Fruit fly (Drosophila melanogaster) whole organism, wandering third instar larva: ENCODE measurements around the gene Lkb1.

Experiments used
- Abd-B ChIP-seq: fragments of >200 bp; optimal IDR thresholded peaks from 2 replicates; lab custom pipeline; 2017; ENCODE audit warnings: missing biosample characterization, missing genetic modification characterization
- CG32264 ChIP-seq: fragments of 200-800 bp; sonication (Bioruptor generic); optimal IDR thresholded peaks from 2 replicates; lab custom pipeline; 2016; ENCODE audit warnings: missing biosample characterization, missing genetic modification characterization
- CG9705 ChIP-seq: fragments of 200-800 bp; sonication (Bioruptor generic); optimal IDR thresholded peaks from 2 replicates; lab custom pipeline; 2018; ENCODE audit warnings: missing biosample characterization, mild to moderate bottlenecking, missing genetic modification characterization
- CrebA ChIP-seq: fragments of 200-800 bp; sonication (Bioruptor generic); optimal IDR thresholded peaks from 2 replicates; lab custom pipeline; 2016; ENCODE audit warnings: missing biosample characterization, mild to moderate bottlenecking, missing genetic modification characterization, borderline replicate concordance
- Dfd ChIP-seq: fragments of >200 bp; optimal IDR thresholded peaks from 2 replicates; lab custom pipeline; 2017; ENCODE audit warnings: missing biosample characterization, missing genetic modification characterization
- Dif ChIP-seq: fragments of 200-275, 200-300 bp; sonication (Bioruptor generic); optimal IDR thresholded peaks from 2 replicates; lab custom pipeline; 2018; ENCODE audit warnings: missing biosample characterization, missing genetic modification characterization; ENCODE audit not compliant: partially characterized antibody
- GATAd ChIP-seq: sonication (Bioruptor generic); optimal IDR thresholded peaks from 2 replicates; lab custom pipeline; 2016; ENCODE audit warnings: missing biosample characterization, missing genetic modification characterization
- HLH106 ChIP-seq: fragments of 200-800 bp; optimal IDR thresholded peaks from 3 replicates; lab custom pipeline; 2019; ENCODE audit warnings: missing biosample characterization, mild to moderate bottlenecking, missing genetic modification characterization, moderate library complexity
- Hnf4 ChIP-seq: fragments of 200-800 bp; sonication (Bioruptor generic); optimal IDR thresholded peaks from 2 replicates; lab custom pipeline; 2016; ENCODE audit warnings: missing biosample characterization, mild to moderate bottlenecking, missing genetic modification characterization
- Hr78 ChIP-seq: fragments of >200 bp; optimal IDR thresholded peaks from 2 replicates; lab custom pipeline; 2017; ENCODE audit warnings: missing biosample characterization, missing genetic modification characterization
- Hr83 ChIP-seq: fragments of 200-300 bp; sonication (Bioruptor generic); optimal IDR thresholded peaks from 2 replicates; lab custom pipeline; 2016; ENCODE audit warnings: missing biosample characterization, mild to moderate bottlenecking, missing genetic modification characterization, moderate library complexity; ENCODE audit not compliant: poor library complexity, severe bottlenecking
- Jra ChIP-seq: sonication (Bioruptor generic); optimal IDR thresholded peaks from 2 replicates; lab custom pipeline; 2016; ENCODE audit warnings: missing biosample characterization, missing genetic modification characterization
- Mio ChIP-seq: sonication (Bioruptor generic); optimal IDR thresholded peaks from 2 replicates; lab custom pipeline; 2016; ENCODE audit warnings: missing biosample characterization, missing genetic modification characterization
- Myc ChIP-seq: fragments of >200 bp; optimal IDR thresholded peaks from 2 replicates; lab custom pipeline; 2017
- N ChIP-seq: fragments of >200 bp; optimal IDR thresholded peaks from 2 replicates; lab custom pipeline; 2018; ENCODE audit warnings: missing biosample characterization, missing external identifiers, missing genetic modification characterization
- OdsH ChIP-seq: fragments of 200-800 bp; sonication (Bioruptor generic); optimal IDR thresholded peaks from 2 replicates; lab custom pipeline; 2016; ENCODE audit warnings: missing biosample characterization, mild to moderate bottlenecking, missing genetic modification characterization
- Rel ChIP-seq, 2 experiments: fragments of 200-800 bp; sonication (Bioruptor generic) in 1 of 2; optimal IDR thresholded peaks; 2 replicates in 1 of 2; 3 replicates in 1 of 2; lab custom pipeline; 2016 to 2019; ENCODE audit warnings: mild to moderate bottlenecking in 2 of 2, missing biosample characterization in 2 of 2, missing genetic modification characterization in 2 of 2, moderate library complexity in 1 of 2
- Sp1 ChIP-seq: fragments of 200-800 bp; sonication (Bioruptor generic); optimal IDR thresholded peaks from 3 replicates; lab custom pipeline; 2019; ENCODE audit warnings: missing biosample characterization, mild to moderate bottlenecking, missing genetic modification characterization, moderate library complexity
- Vsx2 ChIP-seq: fragments of 200-300, 225-300 bp; sonication (Bioruptor generic); optimal IDR thresholded peaks from 2 replicates; lab custom pipeline; 2018; ENCODE audit warnings: missing biosample characterization, missing genetic modification characterization; ENCODE audit not compliant: partially characterized antibody
- br ChIP-seq: fragments of 200-800 bp; sonication (Bioruptor generic); optimal IDR thresholded peaks from 2 replicates; lab custom pipeline; 2016; ENCODE audit warnings: missing biosample characterization, missing genetic modification characterization
- brk ChIP-seq: fragments of 200-800 bp; sonication (Bioruptor generic); optimal IDR thresholded peaks from 2 replicates; lab custom pipeline; 2016; ENCODE audit warnings: missing biosample characterization, mild to moderate bottlenecking, missing genetic modification characterization
- dl ChIP-seq, 2 experiments: fragments of 175-275, 200-275 bp in 1 of 2; fragments of 200-275 bp in 1 of 2; sonication (Bioruptor generic); optimal IDR thresholded peaks; lab custom pipeline; 2018; ENCODE audit warnings: mild to moderate bottlenecking in 2 of 2, missing biosample characterization in 2 of 2, missing genetic modification characterization in 2 of 2, moderate library complexity in 2 of 2; ENCODE audit not compliant: partially characterized antibody in 2 of 2, insufficient read depth in 1 of 2
- dmrt93B ChIP-seq: fragments of 200-800 bp; sonication (Bioruptor generic); optimal IDR thresholded peaks from 2 replicates; lab custom pipeline; 2018; ENCODE audit warnings: missing biosample characterization, mild to moderate bottlenecking, missing genetic modification characterization
- dsf ChIP-seq: sonication (Bioruptor generic); optimal IDR thresholded peaks from 2 replicates; lab custom pipeline; 2016; ENCODE audit warnings: missing biosample characterization, missing genetic modification characterization, borderline replicate concordance
- ey ChIP-seq: fragments of 200-800 bp; sonication (Bioruptor generic); optimal IDR thresholded peaks from 2 replicates; lab custom pipeline; 2016; ENCODE audit warnings: missing biosample characterization, missing genetic modification characterization
- foxo ChIP-seq, 2 experiments: fragments of 200-800 bp; sonication (Bioruptor generic); optimal IDR thresholded peaks; 2 replicates in 1 of 2; 3 replicates in 1 of 2; lab custom pipeline; 2016 to 2017; ENCODE audit warnings: missing biosample characterization in 2 of 2, missing genetic modification characterization in 2 of 2
- fru ChIP-seq: fragments of 200-800 bp; sonication (Bioruptor generic); optimal IDR thresholded peaks from 3 replicates; lab custom pipeline; 2016; ENCODE audit warnings: missing biosample characterization, mild to moderate bottlenecking, missing genetic modification characterization
- h ChIP-seq: fragments of 200-800 bp; sonication (Bioruptor generic); optimal IDR thresholded peaks from 3 replicates; lab custom pipeline; 2016; ENCODE audit warnings: missing biosample characterization, mild to moderate bottlenecking, missing genetic modification characterization
- jim ChIP-seq: fragments of 175-275, 200-325 bp; sonication (Bioruptor generic); optimal IDR thresholded peaks from 2 replicates; lab custom pipeline; 2016; ENCODE audit warnings: missing biosample characterization, mild to moderate bottlenecking, missing genetic modification characterization
- lola ChIP-seq: fragments of >200 bp; optimal IDR thresholded peaks from 2 replicates; lab custom pipeline; 2017; ENCODE audit warnings: missing biosample characterization, missing genetic modification characterization
- pan ChIP-seq: fragments of >200 bp; optimal IDR thresholded peaks from 2 replicates; lab custom pipeline; 2017
- psq ChIP-seq: fragments of 200-800 bp; sonication (Bioruptor generic); optimal IDR thresholded peaks from 3 replicates; lab custom pipeline; 2017; ENCODE audit warnings: missing biosample characterization, mild to moderate bottlenecking, missing genetic modification characterization, moderate library complexity
- rgr ChIP-seq: fragments of 200-800 bp; sonication (Bioruptor generic); optimal IDR thresholded peaks from 3 replicates; lab custom pipeline; 2016; ENCODE audit warnings: missing biosample characterization, mild to moderate bottlenecking, missing genetic modification characterization
- sage ChIP-seq: fragments of 200-800 bp; sonication (Bioruptor generic); optimal IDR thresholded peaks from 2 replicates; lab custom pipeline; 2016; ENCODE audit warnings: missing biosample characterization, mild to moderate bottlenecking, missing genetic modification characterization
- sv ChIP-seq: fragments of 200-800 bp; sonication (Bioruptor generic); optimal IDR thresholded peaks from 3 replicates; lab custom pipeline; 2016; ENCODE audit warnings: missing biosample characterization, missing genetic modification characterization
- tai ChIP-seq: sonication (Bioruptor generic); optimal IDR thresholded peaks from 2 replicates; lab custom pipeline; 2016; ENCODE audit warnings: missing biosample characterization, missing genetic modification characterization
- usp ChIP-seq: fragments of >200 bp; optimal IDR thresholded peaks from 2 replicates; lab custom pipeline; 2017; ENCODE audit warnings: missing biosample characterization, missing genetic modification characterization
- woc ChIP-seq: sonication (Bioruptor generic); optimal IDR thresholded peaks from 2 replicates; lab custom pipeline; 2016; ENCODE audit warnings: missing biosample characterization, mild to moderate bottlenecking, missing genetic modification characterization

Gene Lkb1

dm6 chr3R:13645874-13646370, 30.4 kb upstream of the Lkb1 start, which contains the start of gene sqd (continued):
- peak; percentile 22 for TF ChIP-seq CG32264
- TF ChIP-seq, all 38 proteins: peak for 18

dm6 chr3R:13646729-13647633, 29.4 kb upstream of the Lkb1 start, which contains the start of gene rin:
TSS of gene rin (plus strand) at chr3R:13647004.
- peak; percentile 42 for TF ChIP-seq Dfd
- no peak for TF ChIP-seq pan (lab: Kevin White, UChicago)
- TF ChIP-seq h (GFP tag; lab: Kevin White, UChicago) = no peak
- no peak for TF ChIP-seq usp (GFP tag; lab: Kevin White, UChicago)
- TF ChIP-seq N = no peak
- peak; percentile 8 for TF ChIP-seq Sp1
- no peak for TF ChIP-seq Myc (lab: Kevin White, UChicago)
- no peak for TF ChIP-seq CG32264
- TF ChIP-seq Rel (GFP tag; optimal IDR thresholded peaks at IDR 0.05; lab: Kevin White, UChicago) = no peak
- TF ChIP-seq Rel (tag; optimal IDR thresholded peaks at IDR 0.05; lab: Kevin White, UChicago) = peak; percentile 28
- TF ChIP-seq Abd-B (GFP tag; lab: Kevin White, UChicago) = no peak
- TF ChIP-seq HLH106 (tag; lab: Kevin White, UChicago) = peak; percentile 2
- TF ChIP-seq fru (GFP tag; lab: Kevin White, UChicago) = no peak
- no peak for TF ChIP-seq dsf
- TF ChIP-seq dmrt93B (GFP tag; lab: Kevin White, UChicago) = no peak
- no peak for TF ChIP-seq CrebA (GFP tag; lab: Kevin White, UChicago)
- TF ChIP-seq br = no peak
- no peak for TF ChIP-seq jim (GFP tag; lab: Kevin White, UChicago)
- TF ChIP-seq woc = peak; percentile 28
- TF ChIP-seq Hnf4 (GFP tag; lab: Kevin White, UChicago) = peak; percentile 25
- no peak for TF ChIP-seq lola (GFP tag; lab: Kevin White, UChicago)
- no peak for TF ChIP-seq Mio (GFP tag; lab: Kevin White, UChicago)
- no peak for TF ChIP-seq Hr83
- TF ChIP-seq rgr = peak; percentile 34
- peak; percentile 37 for TF ChIP-seq psq
- TF ChIP-seq OdsH (GFP tag; lab: Kevin White, UChicago) = no peak
- TF ChIP-seq dl (GFP tag; optimal IDR thresholded peaks at IDR 0.05; lab: Kevin White, UChicago; ENCODE audit: insufficient read depth in 1 of 2, partially characterized antibody in 2 of 2) = no peak
- no peak for TF ChIP-seq Jra (GFP tag; lab: Kevin White, UChicago)
- TF ChIP-seq brk = no peak
- no peak for TF ChIP-seq ey (GFP tag; lab: Kevin White, UChicago)
- no peak for TF ChIP-seq sv (GFP tag; lab: Kevin White, UChicago)
- TF ChIP-seq GATAd = no peak
- TF ChIP-seq CG9705 (GFP tag; lab: Kevin White, UChicago) = no peak
- no peak for TF ChIP-seq Hr78 (GFP tag; lab: Kevin White, UChicago)
- TF ChIP-seq foxo (GFP tag; optimal IDR thresholded peaks at IDR 0.05; lab: Kevin White, UChicago) = peak in 1 of 2 experiments; percentile 13
- TF ChIP-seq sage (GFP tag; lab: Kevin White, UChicago) = no peak
- no peak for TF ChIP-seq Dif (GFP tag; lab: Kevin White, UChicago)
- no peak for TF ChIP-seq Vsx2 (GFP tag; lab: Kevin White, UChicago)
- TF ChIP-seq tai (GFP tag; lab: Kevin White, UChicago) = peak; percentile 27
